Fruit fly (Drosophila melanogaster) whole organism, embryonic: Measurements from ENCODE around the gene Acat2.

ENCODE experiments used
- CG17359 ChIP-seq: fragments of 200-800 bp; sonication (Bioruptor generic); optimal IDR thresholded peaks from 3 replicates; lab custom pipeline; 2018; ENCODE audit warnings: missing biosample characterization, mild to moderate bottlenecking, missing genetic modification characterization, moderate library complexity
- Dll ChIP-seq: fragments of 200-800 bp; sonication (Bioruptor generic); IDR thresholded peaks from 4 replicates; pipeline ENCODE4 v1.3.6; 2022; ENCODE audit warnings: missing biosample characterization, missing genetic modification characterization; ENCODE audit not compliant: partially characterized antibody
- GATAe ChIP-seq: fragments of 200-800 bp; sonication (Bioruptor generic); conservative IDR thresholded peaks from 2 replicates; pipeline ENCODE4 v1.3.6; 2022; ENCODE audit warnings: missing biosample characterization, missing genetic modification characterization
- dpn ChIP-seq, 2 experiments: fragments of 200-800 bp; sonication (Bioruptor generic); optimal IDR thresholded peaks; 3 replicates each; lab custom pipeline; 2016; ENCODE audit warnings: missing biosample characterization in 2 of 2, missing genetic modification characterization in 2 of 2
- emc ChIP-seq: fragments of 200-800 bp; sonication (Bioruptor generic); optimal IDR thresholded peaks from 2 replicates; lab custom pipeline; 2016; ENCODE audit warnings: missing biosample characterization, missing genetic modification characterization
- esg ChIP-seq: fragments of 200-800 bp; sonication (Bioruptor generic); conservative IDR thresholded peaks from 2 replicates; pipeline ENCODE4 v1.3.6; 2022; ENCODE audit warnings: missing biosample characterization, missing genetic modification characterization
- hbn ChIP-seq: fragments of 200-800 bp; sonication (Bioruptor generic); IDR thresholded peaks from 2 replicates; pipeline ENCODE4 v1.3.6; 2022; ENCODE audit warnings: missing biosample characterization, missing genetic modification characterization; ENCODE audit not compliant: partially characterized antibody
- jigr1 ChIP-seq: fragments of 200-800 bp; sonication (Bioruptor generic); IDR thresholded peaks from 3 replicates; pipeline ENCODE4 v1.3.6; 2022; ENCODE audit warnings: missing biosample characterization, missing genetic modification characterization
- p53 ChIP-seq: fragments of 200-800 bp; sonication (Bioruptor generic); optimal IDR thresholded peaks from 2 replicates; lab custom pipeline; 2016; ENCODE audit warnings: missing biosample characterization, missing genetic modification characterization

- TF ChIP-seq jigr1 (GFP tag; lab: Robert Waterston, UW) (no peak), p53 (GFP tag; lab: Kevin White, UChicago) (peak; percentile 49), GATAe (GFP tag; lab: Robert Waterston, UW) (no peak), esg (GFP tag; lab: Robert Waterston, UW) (no peak), hbn (GFP tag; lab: Robert Waterston, UW) (peak; percentile 56), CG17359 (tag; lab: Kevin White, UChicago) (peak; percentile 31), Dll (GFP tag; lab: Robert Waterston, UW) (peak; percentile 75; the same call in 3 of the 4 replicates), dpn (GFP tag; optimal IDR thresholded peaks at IDR 0.05; lab: Kevin White, UChicago) (peak; percentile 55 to 72), emc (GFP tag; lab: Kevin White, UChicago) (peak; percentile 6)
Measured at dm6 chr3L:1307005-1307632, 4.4 kb downstream of the Acat2 start, which contains the start of the genes Ctr9 and Nt5a.
